Worm (Caenorhabditis elegans): ENCODE data around the gene Y7A5A.20.

DNA sequence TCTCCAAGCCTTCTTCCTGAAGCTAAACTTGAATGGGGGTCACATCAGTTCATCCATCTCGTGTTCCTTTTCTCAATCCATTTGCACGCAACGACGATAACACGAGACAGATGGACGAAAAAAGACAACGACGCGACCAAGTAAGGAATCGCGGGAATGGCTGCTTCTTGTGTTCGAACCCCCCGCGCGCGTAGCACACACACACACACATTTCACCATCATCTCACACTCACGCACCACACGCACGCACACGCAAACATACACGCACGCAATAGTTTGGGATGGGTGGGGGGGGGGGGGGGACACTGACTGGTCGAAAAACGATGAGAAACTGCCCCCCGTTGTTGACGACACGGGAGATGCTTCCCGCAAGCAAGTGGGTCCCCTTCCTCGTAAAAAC is 48.8 kb downstream of the Y7A5A.20 start:
- no peak for TF ChIP-seq nhr-77 (tag; optimal IDR thresholded peaks at IDR 0.05)
- no peak for TF ChIP-seq mdl-1 (tag; optimal IDR thresholded peaks at IDR 0.05)
- no peak for TF ChIP-seq snpc-4 (tag; optimal IDR thresholded peaks at IDR 0.05)
- TF ChIP-seq alr-1 (tag; optimal IDR thresholded peaks at IDR 0.05), result no peak
- no peak for TF ChIP-seq nhr-12 (tag; optimal IDR thresholded peaks at IDR 0.05)
- no peak for TF ChIP-seq elt-3 (tag; optimal IDR thresholded peaks at IDR 0.05)
- no peak for TF ChIP-seq ceh-16 (tag; optimal IDR thresholded peaks at IDR 0.05)
- no peak for TF ChIP-seq blmp-1 (tag; optimal IDR thresholded peaks at IDR 0.05; ENCODE audit: insufficient read depth)
- no peak for TF ChIP-seq fos-1 (tag; optimal IDR thresholded peaks at IDR 0.05)

Data from whole organism, L2 larva.